Fruit fly (Drosophila melanogaster): ENCODE results near the gene Ist1.

Gene Ist1

dm6 chr3L:6756197-6756736, at the start of gene Ist1:
TSS of gene Ist1 (minus strand) at chr3L:6756497.
- peak; percentile 18 for TF ChIP-seq Myc (optimal IDR thresholded peaks at IDR 0.05)
- no peak for TF ChIP-seq Hr78 (GFP tag; optimal IDR thresholded peaks at IDR 0.05)

- TF ChIP-seq CG9705 (GFP tag; optimal IDR thresholded peaks at IDR 0.05) = no peak
- no peak for TF ChIP-seq HLH106 (tag; optimal IDR thresholded peaks at IDR 0.05)
- no peak for TF ChIP-seq dsf (GFP tag; optimal IDR thresholded peaks at IDR 0.05; ENCODE audit: borderline replicate concordance)
- no peak for TF ChIP-seq Jra (GFP tag; optimal IDR thresholded peaks at IDR 0.05)
- TF ChIP-seq rgr (GFP tag; optimal IDR thresholded peaks at IDR 0.05) = no peak
- TF ChIP-seq psq (GFP tag; optimal IDR thresholded peaks at IDR 0.05) = no peak
Observed at dm6 chr3L:6804093-6804492, 47.8 kb upstream of the Ist1 start.

- TF ChIP-seq jim (GFP tag; optimal IDR thresholded peaks at IDR 0.05) (no peak), Rel (GFP tag; optimal IDR thresholded peaks at IDR 0.05) (no peak), Rel (tag; optimal IDR thresholded peaks at IDR 0.05) (peak; percentile 71)
Observed at dm6 chr3L:6802519-6802918, 46.2 kb upstream of the Ist1 start.

dm6 chr3L:6799550-6799949, 43.3 kb upstream of the Ist1 start:
- TF ChIP-seq sage (GFP tag; optimal IDR thresholded peaks at IDR 0.05) (no peak), tai (GFP tag; optimal IDR thresholded peaks at IDR 0.05) (no peak), psq (GFP tag; optimal IDR thresholded peaks at IDR 0.05) (no peak), Mio (GFP tag; optimal IDR thresholded peaks at IDR 0.05) (no peak), sv (GFP tag; optimal IDR thresholded peaks at IDR 0.05) (no peak), N (GFP tag; optimal IDR thresholded peaks at IDR 0.05) (no peak), h (GFP tag; optimal IDR thresholded peaks at IDR 0.05) (peak; percentile 30), Hr78 (GFP tag; optimal IDR thresholded peaks at IDR 0.05) (no peak), dsf (GFP tag; optimal IDR thresholded peaks at IDR 0.05; ENCODE audit: borderline replicate concordance) (no peak), Sp1 (GFP tag; optimal IDR thresholded peaks at IDR 0.05) (no peak), HLH106 (tag; optimal IDR thresholded peaks at IDR 0.05) (peak; percentile 16), foxo (GFP tag; optimal IDR thresholded peaks at IDR 0.05) (peak in 1 of 2 experiments; percentile 27), fru (GFP tag; optimal IDR thresholded peaks at IDR 0.05) (peak; percentile 23), GATAd (GFP tag; optimal IDR thresholded peaks at IDR 0.05) (no peak), br (GFP tag; optimal IDR thresholded peaks at IDR 0.05) (no peak)

dm6 chr3L:6797395-6798006, 41.2 kb upstream of the Ist1 start:
- TF ChIP-seq Dif (GFP tag; optimal IDR thresholded peaks at IDR 0.05; ENCODE audit: partially characterized antibody) (no peak), sv (GFP tag; optimal IDR thresholded peaks at IDR 0.05) (no peak), N (GFP tag; optimal IDR thresholded peaks at IDR 0.05) (no peak), br (GFP tag; optimal IDR thresholded peaks at IDR 0.05) (no peak), Sp1 (GFP tag; optimal IDR thresholded peaks at IDR 0.05) (no peak), Vsx2 (GFP tag; optimal IDR thresholded peaks at IDR 0.05; ENCODE audit: partially characterized antibody) (no peak), Jra (GFP tag; optimal IDR thresholded peaks at IDR 0.05) (no peak), tai (GFP tag; optimal IDR thresholded peaks at IDR 0.05) (no peak), lola (GFP tag; optimal IDR thresholded peaks at IDR 0.05) (no peak), CG9705 (GFP tag; optimal IDR thresholded peaks at IDR 0.05) (no peak), sage (GFP tag; optimal IDR thresholded peaks at IDR 0.05) (no peak), Hr83 (GFP tag; optimal IDR thresholded peaks at IDR 0.05; ENCODE audit: poor library complexity, severe bottlenecking) (no peak), Mio (GFP tag; optimal IDR thresholded peaks at IDR 0.05) (no peak)

- TF ChIP-seq psq (GFP tag; optimal IDR thresholded peaks at IDR 0.05) (no peak), sv (GFP tag; optimal IDR thresholded peaks at IDR 0.05) (no peak), Dfd (GFP tag; optimal IDR thresholded peaks at IDR 0.05) (peak; percentile 53)
Observed at dm6 chr3L:6792617-6793016, 36.3 kb upstream of the Ist1 start.

- TF ChIP-seq Hr83 (GFP tag; optimal IDR thresholded peaks at IDR 0.05; ENCODE audit: poor library complexity, severe bottlenecking) (peak; percentile 69), N (GFP tag; optimal IDR thresholded peaks at IDR 0.05) (no peak), dl (GFP tag; optimal IDR thresholded peaks at IDR 0.05; ENCODE audit: insufficient read depth in 1 of 2, partially characterized antibody in 2 of 2) (peak in 1 of 2 experiments; percentile 41), Vsx2 (GFP tag; optimal IDR thresholded peaks at IDR 0.05; ENCODE audit: partially characterized antibody) (peak; percentile 85), CrebA (GFP tag; optimal IDR thresholded peaks at IDR 0.05; ENCODE audit: borderline replicate concordance) (peak; percentile 13), Dif (GFP tag; optimal IDR thresholded peaks at IDR 0.05; ENCODE audit: partially characterized antibody) (peak; percentile 87), jim (GFP tag; optimal IDR thresholded peaks at IDR 0.05) (peak; percentile 59), psq (GFP tag; optimal IDR thresholded peaks at IDR 0.05) (no peak), sage (GFP tag; optimal IDR thresholded peaks at IDR 0.05) (no peak)
Observed at dm6 chr3L:6789788-6790325, 33.6 kb upstream of the Ist1 start, which contains the start of gene vvl. TSS of gene vvl (plus strand) at chr3L:6790158.
